Worm (Caenorhabditis elegans) whole organism, early embryonic: Measurements from ENCODE around the gene irld-25.

ENCODE experiments used
- ama-1 ChIP-seq: fragments of 150-350 bp; optimal IDR thresholded peaks from 2 replicates; lab custom pipeline; 2014
- scrt-1 ChIP-seq: fragments of 200-800 bp; sonication (Bioruptor generic); IDR thresholded peaks from 2 replicates; pipeline ENCODE4 v1.3.6; 2022; ENCODE audit warnings: missing genetic modification characterization, missing compliant biosample characterization
- tbx-37 ChIP-seq: fragments of 200-800 bp; sonication (Bioruptor generic); conservative IDR thresholded peaks from 2 replicates; pipeline ENCODE4 v1.3.6; 2022; ENCODE audit warnings: missing genetic modification reagents, missing genetic modification characterization, missing compliant biosample characterization

- no peak for TF ChIP-seq scrt-1 (GFP tag; lab: Robert Waterston, UW)
- TF ChIP-seq tbx-37 (GFP tag; lab: Robert Waterston, UW): no peak
- TF ChIP-seq ama-1 (lab: Kevin White, UChicago): no peak
Measured at ce11 chrV:15264131-15264530, 42.7 kb downstream of the irld-25 start, which contains the start of gene M01B2.12.
